Worm (Caenorhabditis elegans): ENCODE results near the gene pals-23.
"Not testable (repeated sequence)": the region's sequence is repeated elsewhere in the genome, so short reads cannot be mapped to it uniquely, and the experiment has no call there.

DNA sequence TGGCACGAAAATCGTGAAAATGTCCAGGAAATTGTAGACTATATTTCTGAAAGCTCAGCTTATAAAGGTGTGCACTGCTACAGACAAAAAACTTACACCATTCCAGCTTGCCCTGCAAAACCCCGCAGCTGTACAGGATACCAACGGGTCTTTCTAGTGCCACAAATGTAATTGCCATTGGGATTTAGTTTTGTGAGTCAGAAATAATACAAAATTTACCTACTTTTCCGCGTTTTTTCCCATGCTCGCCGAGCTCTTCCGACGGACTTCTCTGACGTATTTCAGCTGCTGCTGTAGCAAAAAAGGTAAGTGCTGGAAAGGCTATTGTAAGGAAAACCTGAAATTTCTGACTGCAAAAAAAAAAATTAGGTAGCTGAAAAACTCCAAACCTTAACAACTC is 27.6 kb upstream of the pals-23 start, which contains the start of gene C29F9.8:
- not testable (repeated sequence) for TF ChIP-seq unc-55 (GFP tag; optimal IDR thresholded peaks at IDR 0.05); ama-1 (optimal IDR thresholded peaks at IDR 0.05); K09A11.1 (tag; optimal IDR thresholded peaks at IDR 0.05; ENCODE audit: insufficient read depth); hlh-13 (GFP tag; optimal IDR thresholded peaks at IDR 0.05); ceh-34 (tag; optimal IDR thresholded peaks at IDR 0.05)

All from whole organism, late embryonic.